Worm (Caenorhabditis elegans) whole organism, early embryonic: Measurements from ENCODE around the gene pqn-18.

ENCODE experiments used
- ceh-36 ChIP-seq: sonication (generic microtip); optimal IDR thresholded peaks from 2 replicates; lab custom pipeline; 2016; ENCODE audit warnings: missing genetic modification characterization, inconsistent platforms, missing compliant biosample characterization
- tbx-11 ChIP-seq: fragments of 200-800 bp; sonication (Bioruptor generic); IDR thresholded peaks from 2 replicates; pipeline ENCODE4 v1.3.6; 2022; ENCODE audit warnings: missing genetic modification characterization, missing compliant biosample characterization

ce11 chrX:12873688-12874364 is 33.8 kb upstream of the pqn-18 start:
- TF ChIP-seq tbx-11 (GFP tag; lab: Robert Waterston, UW) (no peak), ceh-36 (tag; lab: Kevin White, UChicago) (no peak)
